Worm (Caenorhabditis elegans) whole organism, early embryonic: Measurements from ENCODE around the gene T08D10.5.

Source experiments
- F13C5.2 ChIP-seq: sonication (generic microtip); optimal IDR thresholded peaks from 2 replicates; lab custom pipeline; 2017; ENCODE audit warnings: mild to moderate bottlenecking, missing genetic modification characterization, inconsistent platforms, missing compliant biosample characterization
- aly-1 ChIP-seq: sonication (generic microtip); optimal IDR thresholded peaks from 2 replicates; lab custom pipeline; 2016; ENCODE audit warnings: missing genetic modification characterization, missing compliant biosample characterization
- ama-1 ChIP-seq: fragments of 150-350 bp; optimal IDR thresholded peaks from 2 replicates; lab custom pipeline; 2014
- ceh-13 ChIP-seq: fragments of 200-800 bp; sonication (Bioruptor generic); optimal IDR thresholded peaks from 2 replicates; lab custom pipeline; 2018; ENCODE audit warnings: mild to moderate bottlenecking, missing genetic modification characterization, missing compliant biosample characterization
- ceh-36 ChIP-seq: sonication (generic microtip); optimal IDR thresholded peaks from 2 replicates; lab custom pipeline; 2016; ENCODE audit warnings: missing genetic modification characterization, inconsistent platforms, missing compliant biosample characterization
- ets-7 ChIP-seq: sonication (generic microtip); optimal IDR thresholded peaks from 2 replicates; lab custom pipeline; 2016; ENCODE audit warnings: missing genotype, missing genetic modification characterization, missing compliant biosample characterization
- flt-1 ChIP-seq: fragments of 200-800 bp; sonication (Bioruptor generic); IDR thresholded peaks from 2 replicates; pipeline ENCODE4 v1.3.6; 2022; ENCODE audit warnings: missing genetic modification characterization, missing compliant biosample characterization
- hmbx-1 ChIP-seq: sonication (generic microtip); optimal IDR thresholded peaks from 2 replicates; lab custom pipeline; 2016; ENCODE audit warnings: mild to moderate bottlenecking, missing genetic modification characterization, missing compliant biosample characterization
- hmg-4 ChIP-seq: fragments of 200-800 bp; sonication (Bioruptor generic); optimal IDR thresholded peaks from 2 replicates; lab custom pipeline; 2018; ENCODE audit warnings: mild to moderate bottlenecking, missing genetic modification characterization, missing compliant biosample characterization
- hnd-1 ChIP-seq: sonication (generic microtip); optimal IDR thresholded peaks from 2 replicates; lab custom pipeline; 2016; ENCODE audit warnings: missing genetic modification characterization, missing compliant biosample characterization
- pes-1 ChIP-seq: fragments of 200-800 bp; sonication (Bioruptor generic); IDR thresholded peaks from 2 replicates; pipeline ENCODE4 v1.3.6; 2022; ENCODE audit warnings: missing genetic modification reagents, missing genetic modification characterization, missing compliant biosample characterization
- scrt-1 ChIP-seq: fragments of 200-800 bp; sonication (Bioruptor generic); IDR thresholded peaks from 2 replicates; pipeline ENCODE4 v1.3.6; 2022; ENCODE audit warnings: missing genetic modification characterization, missing compliant biosample characterization
- tbx-11 ChIP-seq: fragments of 200-800 bp; sonication (Bioruptor generic); IDR thresholded peaks from 2 replicates; pipeline ENCODE4 v1.3.6; 2022; ENCODE audit warnings: missing genetic modification characterization, missing compliant biosample characterization

DNA sequence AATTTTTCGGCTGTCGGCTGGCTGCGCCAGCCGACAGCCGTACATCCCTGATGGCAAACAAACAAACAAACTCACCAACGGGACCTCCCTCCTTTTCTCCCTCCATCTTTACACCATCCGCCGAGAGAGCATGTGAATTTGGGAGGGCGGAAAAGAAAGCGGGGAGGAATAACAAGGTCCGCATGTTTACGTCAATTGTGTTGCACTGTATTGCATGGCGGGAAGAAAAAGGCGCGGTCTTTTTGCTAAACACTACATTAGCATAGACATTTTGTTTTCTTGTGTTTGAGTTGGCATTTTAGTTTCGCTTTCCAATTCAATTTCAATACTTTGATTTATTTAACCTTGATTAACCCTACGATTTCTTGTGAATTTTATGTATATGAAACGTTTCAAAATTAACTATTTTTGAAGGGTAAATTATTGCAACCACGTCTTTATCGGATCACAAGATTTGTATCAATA is 30.6 kb downstream of the T08D10.5 start, which contains the start of gene C49F5.6:
- no peak for TF ChIP-seq hmbx-1 (tag; lab: Kevin White, UChicago)
- no peak for TF ChIP-seq ceh-36 (tag; lab: Kevin White, UChicago)
- no peak for TF ChIP-seq ama-1 (lab: Kevin White, UChicago)
- TF ChIP-seq flt-1 (GFP tag; lab: Robert Waterston, UW) = no peak
- no peak for TF ChIP-seq scrt-1 (GFP tag; lab: Robert Waterston, UW)
- TF ChIP-seq ets-7 = no peak
- no peak for TF ChIP-seq aly-1
- no peak for TF ChIP-seq pes-1 (GFP tag; lab: Robert Waterston, UW)
- no peak for TF ChIP-seq tbx-11
- TF ChIP-seq hnd-1 = no peak
- no peak for TF ChIP-seq hmg-4 (GFP tag; lab: Kevin White, UChicago)
- no peak for TF ChIP-seq F13C5.2 (tag; lab: Kevin White, UChicago)
- no peak for TF ChIP-seq ceh-13 (GFP tag; lab: Kevin White, UChicago)
